Worm (Caenorhabditis elegans) whole organism, L4/young adult: Measurements from ENCODE around the gene wee-1.1.

Source experiments
- W03F9.2 ChIP-seq: fragments of 150-350 bp; optimal IDR thresholded peaks from 2 replicates; lab custom pipeline; 2014; ENCODE audit warnings: missing biosample characterization, missing genetic modification characterization
- dao-5 ChIP-seq: sonication (generic microtip); optimal IDR thresholded peaks from 2 replicates; lab custom pipeline; 2016; ENCODE audit warnings: missing genotype, missing genetic modification characterization, moderate library complexity, missing compliant biosample characterization
- him-1 ChIP-seq: sonication (generic microtip); optimal IDR thresholded peaks from 2 replicates; lab custom pipeline; 2016; ENCODE audit warnings: missing genotype, missing genetic modification reagents, missing genetic modification characterization, missing compliant biosample characterization

DNA sequence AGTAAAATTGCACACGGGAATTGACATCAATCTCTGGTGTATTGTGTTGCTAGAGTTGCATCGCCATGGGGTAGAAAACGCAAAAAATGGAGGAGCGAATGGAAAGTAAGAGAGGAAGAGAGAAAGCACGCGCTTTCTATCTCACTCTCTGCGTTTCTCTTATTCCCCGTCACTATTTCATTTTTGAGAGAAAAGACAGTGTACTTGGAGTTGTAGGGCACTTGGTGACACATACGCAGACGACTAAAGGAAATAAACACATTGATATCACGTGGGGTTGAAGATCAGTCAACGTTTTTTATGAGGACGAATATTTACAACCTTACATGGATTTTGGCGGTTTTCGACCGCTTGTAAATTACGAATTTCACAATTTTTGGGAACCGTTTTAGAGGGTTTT lies 20.1 kb upstream of the wee-1.1 start:
- TF ChIP-seq him-1: no peak
- peak; percentile 71 for TF ChIP-seq W03F9.2 (tag; lab: Kevin White, UChicago)
- TF ChIP-seq dao-5: no peak
